Worm (Caenorhabditis elegans) whole organism, late embryonic: Measurements from ENCODE around the gene srt-43.
A peak's percentile ranks its signal among the peaks of the same experiment; 100 is the strongest.

ENCODE experiments used
- C08G9.2 ChIP-seq: sonication (generic microtip); optimal IDR thresholded peaks from 2 replicates; lab custom pipeline; 2016; ENCODE audit warnings: mild to moderate bottlenecking, missing genetic modification characterization, moderate library complexity, missing compliant biosample characterization
- C38D4.7 ChIP-seq: fragments of 200-800 bp; sonication (Bioruptor generic); optimal IDR thresholded peaks from 2 replicates; lab custom pipeline; 2018; ENCODE audit warnings: mild to moderate bottlenecking, missing genetic modification characterization, moderate library complexity, missing compliant biosample characterization
- K02D7.2 ChIP-seq: sonication (generic microtip); optimal IDR thresholded peaks from 2 replicates; lab custom pipeline; 2017; ENCODE audit warnings: mild to moderate bottlenecking, missing genetic modification characterization, missing compliant biosample characterization
- K09A11.1 ChIP-seq: sonication (generic microtip); optimal IDR thresholded peaks from 2 replicates; lab custom pipeline; 2017; ENCODE audit warnings: antibody characterized with exemption, mild to moderate bottlenecking, missing genetic modification characterization, missing compliant biosample characterization; ENCODE audit not compliant: insufficient read depth
- ama-1 ChIP-seq: fragments of 150-350 bp; optimal IDR thresholded peaks from 2 replicates; lab custom pipeline; 2014
- ceh-18 ChIP-seq: sonication (generic microtip); optimal IDR thresholded peaks from 2 replicates; lab custom pipeline; 2016; ENCODE audit warnings: missing genetic modification characterization, missing compliant biosample characterization
- ceh-2 ChIP-seq: sonication (generic microtip); optimal IDR thresholded peaks from 2 replicates; lab custom pipeline; 2016; ENCODE audit warnings: missing genotype, missing genetic modification characterization, missing compliant biosample characterization
- ceh-22 ChIP-seq: sonication (generic microtip); optimal IDR thresholded peaks from 2 replicates; lab custom pipeline; 2017; ENCODE audit warnings: missing biosample characterization, missing genetic modification characterization
- ceh-30 ChIP-seq: fragments of 150-350 bp; optimal IDR thresholded peaks from 2 replicates; lab custom pipeline; 2014; ENCODE audit warnings: missing biosample characterization, missing genetic modification characterization
- ceh-31 ChIP-seq: sonication (generic microtip); optimal IDR thresholded peaks from 2 replicates; lab custom pipeline; 2016; ENCODE audit warnings: missing genetic modification characterization, missing compliant biosample characterization
- ceh-34 ChIP-seq: sonication (generic microtip); optimal IDR thresholded peaks from 2 replicates; lab custom pipeline; 2016; ENCODE audit warnings: mild to moderate bottlenecking, missing genetic modification characterization, missing compliant biosample characterization
- ceh-45 ChIP-seq: fragments of 200-800 bp; sonication (Bioruptor generic); IDR thresholded peaks from 2 replicates; pipeline ENCODE4 v1.3.6; 2022; ENCODE audit warnings: missing genetic modification reagents, missing genetic modification characterization, missing compliant biosample characterization
- ceh-48 ChIP-seq: sonication (generic microtip); optimal IDR thresholded peaks from 2 replicates; lab custom pipeline; 2016; ENCODE audit warnings: missing genetic modification characterization, inconsistent platforms, missing compliant biosample characterization
- ceh-9 ChIP-seq: sonication (generic microtip); optimal IDR thresholded peaks from 2 replicates; lab custom pipeline; 2016; ENCODE audit warnings: mild to moderate bottlenecking, missing genetic modification characterization, inconsistent platforms, missing compliant biosample characterization
- che-1 ChIP-seq: sonication (generic microtip); optimal IDR thresholded peaks from 2 replicates; lab custom pipeline; 2016; ENCODE audit warnings: mild to moderate bottlenecking, missing genetic modification characterization, missing compliant biosample characterization
- dmd-4 ChIP-seq: sonication (generic microtip); optimal IDR thresholded peaks from 2 replicates; lab custom pipeline; 2016; ENCODE audit warnings: borderline replicate concordance, missing genetic modification characterization, missing compliant biosample characterization
- fax-1 ChIP-seq: sonication (generic microtip); optimal IDR thresholded peaks from 2 replicates; lab custom pipeline; 2016; ENCODE audit warnings: missing genotype, missing genetic modification characterization, missing compliant biosample characterization
- fkh-10 ChIP-seq: fragments of 150-350 bp; optimal IDR thresholded peaks from 2 replicates; lab custom pipeline; 2014; ENCODE audit warnings: missing biosample characterization, missing genetic modification reagents, missing genetic modification characterization
- fkh-6 ChIP-seq: sonication (generic microtip); optimal IDR thresholded peaks from 2 replicates; lab custom pipeline; 2016; ENCODE audit warnings: missing genetic modification characterization, missing compliant biosample characterization
- gmeb-2 ChIP-seq: sonication (generic microtip); optimal IDR thresholded peaks from 2 replicates; lab custom pipeline; 2016; ENCODE audit warnings: missing genetic modification characterization, inconsistent platforms, missing compliant biosample characterization
- hlh-13 ChIP-seq: fragments of 200-800 bp; sonication (Bioruptor generic); optimal IDR thresholded peaks from 2 replicates; lab custom pipeline; 2018; ENCODE audit warnings: mild to moderate bottlenecking, missing genetic modification characterization, missing compliant biosample characterization
- hlh-15 ChIP-seq: sonication (generic microtip); optimal IDR thresholded peaks from 2 replicates; lab custom pipeline; 2016; ENCODE audit warnings: missing genetic modification characterization, missing compliant biosample characterization
- hlh-6 ChIP-seq: sonication (generic microtip); optimal IDR thresholded peaks from 2 replicates; lab custom pipeline; 2016; ENCODE audit warnings: missing genotype, missing genetic modification characterization, missing compliant biosample characterization
- hlh-8 ChIP-seq: sonication (generic microtip); optimal IDR thresholded peaks from 2 replicates; lab custom pipeline; 2016; ENCODE audit warnings: missing genotype, missing genetic modification characterization, missing compliant biosample characterization
- lim-6 ChIP-seq: sonication (generic microtip); optimal IDR thresholded peaks from 2 replicates; lab custom pipeline; 2016; ENCODE audit warnings: missing genetic modification characterization, missing compliant biosample characterization
- lin-11 ChIP-seq: fragments of 200-800 bp; sonication (Bioruptor generic); optimal IDR thresholded peaks from 2 replicates; lab custom pipeline; 2018; ENCODE audit warnings: mild to moderate bottlenecking, missing genetic modification characterization, missing compliant biosample characterization
- mec-3 ChIP-seq: sonication (generic microtip); optimal IDR thresholded peaks from 2 replicates; lab custom pipeline; 2016; ENCODE audit warnings: borderline replicate concordance, missing genetic modification characterization, missing compliant biosample characterization
- nfya-1 ChIP-seq: sonication (generic microtip); optimal IDR thresholded peaks from 2 replicates; lab custom pipeline; 2017; ENCODE audit warnings: missing genetic modification characterization, mild to moderate bottlenecking, missing compliant biosample characterization, antibody characterized with exemption, moderate library complexity
- nhr-232 ChIP-seq: sonication (generic microtip); optimal IDR thresholded peaks from 2 replicates; lab custom pipeline; 2016; ENCODE audit warnings: missing genetic modification characterization, missing compliant biosample characterization
- npax-4 ChIP-seq: sonication (generic microtip); optimal IDR thresholded peaks from 2 replicates; lab custom pipeline; 2016; ENCODE audit warnings: missing genetic modification characterization, missing compliant biosample characterization
- pag-3 ChIP-seq: sonication (generic microtip); optimal IDR thresholded peaks from 2 replicates; lab custom pipeline; 2016; ENCODE audit warnings: missing compliant biosample characterization, missing genetic modification characterization, borderline replicate concordance
- pqm-1 ChIP-seq: sonication (generic microtip); optimal IDR thresholded peaks from 2 replicates; lab custom pipeline; 2016; ENCODE audit warnings: missing genetic modification characterization, missing compliant biosample characterization
- pros-1 ChIP-seq: fragments of 150-350 bp; optimal IDR thresholded peaks from 2 replicates; lab custom pipeline; 2014; ENCODE audit warnings: missing biosample characterization, missing genetic modification reagents, missing genetic modification characterization
- rnt-1 ChIP-seq: sonication (generic microtip); optimal IDR thresholded peaks from 2 replicates; lab custom pipeline; 2016; ENCODE audit warnings: missing genetic modification characterization, missing compliant biosample characterization
- sox-2 ChIP-seq: fragments of 200-800 bp; sonication (Bioruptor generic); IDR thresholded peaks from 2 replicates; pipeline ENCODE4 v1.3.6; 2022; ENCODE audit warnings: missing genetic modification reagents, missing genetic modification characterization, missing compliant biosample characterization
- syd-9 ChIP-seq: sonication (generic microtip); optimal IDR thresholded peaks from 2 replicates; lab custom pipeline; 2016; ENCODE audit warnings: mild to moderate bottlenecking, missing genetic modification characterization, moderate library complexity, missing compliant biosample characterization
- tbx-2 ChIP-seq: sonication (generic microtip); optimal IDR thresholded peaks from 2 replicates; lab custom pipeline; 2016; ENCODE audit warnings: missing genetic modification characterization, missing compliant biosample characterization
- tbx-7 ChIP-seq: sonication (generic microtip); optimal IDR thresholded peaks from 2 replicates; lab custom pipeline; 2016; ENCODE audit warnings: missing genotype, missing genetic modification characterization, missing compliant biosample characterization
- ttx-3 ChIP-seq: sonication (generic microtip); optimal IDR thresholded peaks from 2 replicates; lab custom pipeline; 2016; ENCODE audit warnings: missing genetic modification reagents, missing genetic modification characterization, missing compliant biosample characterization
- unc-3 ChIP-seq, 2 experiments: fragments of 200-800 bp in 1 of 2; sonication (Bioruptor generic) in 1 of 2; sonication (generic microtip) in 1 of 2; conservative IDR thresholded peaks in 1 of 2; optimal IDR thresholded peaks in 1 of 2; 2 replicates each; pipeline versions ENCODE4 v1.3.6 to Lab custom; 2016 to 2022; ENCODE audit warnings: missing compliant biosample characterization in 2 of 2, missing genetic modification characterization in 2 of 2, missing genetic modification reagents in 1 of 2
- unc-42 ChIP-seq: sonication (generic microtip); optimal IDR thresholded peaks from 2 replicates; lab custom pipeline; 2016; ENCODE audit warnings: missing genotype, missing genetic modification characterization, missing compliant biosample characterization
- unc-55 ChIP-seq: sonication (generic microtip); optimal IDR thresholded peaks from 2 replicates; lab custom pipeline; 2017; ENCODE audit warnings: missing biosample characterization, missing genetic modification reagents, missing genetic modification characterization
- unc-86 ChIP-seq: sonication (generic microtip); optimal IDR thresholded peaks from 2 replicates; lab custom pipeline; 2016; ENCODE audit warnings: missing genetic modification characterization, missing compliant biosample characterization
- ztf-16 ChIP-seq: sonication (generic microtip); optimal IDR thresholded peaks from 2 replicates; lab custom pipeline; 2017; ENCODE audit warnings: missing genetic modification characterization, missing compliant biosample characterization

Gene srt-43

DNA sequence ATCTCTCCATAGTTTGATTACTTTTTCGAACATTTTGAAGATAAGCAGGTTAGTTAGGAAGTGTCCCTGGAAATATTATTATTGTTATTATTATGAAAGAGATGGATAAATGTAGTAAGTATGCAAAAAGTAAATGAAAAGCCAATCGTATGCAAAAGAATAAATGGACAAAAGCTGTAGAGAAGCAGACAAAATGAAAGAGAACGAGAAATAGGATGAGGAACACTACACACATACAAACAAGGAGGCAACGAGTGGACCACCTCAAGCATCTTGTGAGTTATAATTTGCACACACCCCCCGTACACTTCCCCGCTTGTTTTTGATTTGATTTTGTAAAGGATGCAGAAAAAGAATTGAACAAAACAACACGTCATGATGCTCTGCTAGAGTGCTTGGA is 42.1 kb downstream of the srt-43 start, which contains the start of gene ZC443.2:
Gene ZC443.2 (minus strand): TSS at position 67 of the 400 bp plus-strand sequence.
- TF ChIP-seq nfya-1 (tag; lab: Kevin White, UChicago), result peak; percentile 7
- no peak for TF ChIP-seq tbx-7 (tag; lab: Kevin White, UChicago)
- TF ChIP-seq unc-3 (GFP tag; conservative IDR thresholded peaks at IDR 0.05; lab: Robert Waterston, UW), result no peak
- TF ChIP-seq unc-3 (tag; optimal IDR thresholded peaks at IDR 0.05; lab: Kevin White, UChicago), result no peak
- no peak for TF ChIP-seq rnt-1 (tag; lab: Kevin White, UChicago)
- TF ChIP-seq hlh-8 (tag; lab: Kevin White, UChicago), result no peak
- no peak for TF ChIP-seq ceh-22 (tag; lab: Kevin White, UChicago)
- TF ChIP-seq hlh-6 (tag; lab: Kevin White, UChicago), result no peak
- TF ChIP-seq, all 69 proteins: peak for 1

DNA sequence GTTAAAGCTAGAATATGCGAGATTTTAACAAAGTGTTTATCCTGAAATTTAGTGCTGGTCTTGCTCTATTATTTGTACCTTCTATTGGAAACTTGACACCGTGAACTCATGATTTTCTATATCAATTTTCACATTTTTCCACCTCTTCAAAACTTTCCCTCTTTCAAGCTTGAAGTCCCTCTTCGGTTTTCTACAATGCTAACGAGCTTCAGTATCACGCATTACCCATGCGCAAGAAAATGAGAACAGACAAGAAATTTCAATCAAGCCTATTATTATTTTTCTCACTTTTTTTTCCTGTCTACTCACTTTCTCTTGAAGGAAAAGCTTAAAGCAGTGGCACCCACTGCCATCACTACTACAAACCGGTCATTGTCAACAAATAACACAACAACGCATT is 42.8 kb downstream of the srt-43 start:
- TF ChIP-seq ceh-45 (GFP tag; lab: Robert Waterston, UW) (no peak), che-1 (tag; lab: Kevin White, UChicago) (no peak), ceh-9 (tag; lab: Kevin White, UChicago) (no peak), ceh-34 (tag; lab: Kevin White, UChicago) (peak; percentile 31), ceh-31 (tag; lab: Kevin White, UChicago) (no peak), C08G9.2 (tag; lab: Kevin White, UChicago) (no peak), sox-2 (GFP tag; lab: Robert Waterston, UW) (no peak), ceh-48 (tag; lab: Kevin White, UChicago) (no peak), ama-1 (lab: Kevin White, UChicago) (peak; percentile 62), K02D7.2 (tag; lab: Kevin White, UChicago) (no peak), ztf-16 (tag; lab: Kevin White, UChicago) (no peak), ceh-30 (tag; lab: Kevin White, UChicago) (no peak), ceh-2 (no peak), unc-42 (tag; lab: Kevin White, UChicago) (no peak), fax-1 (tag; lab: Kevin White, UChicago) (no peak), dmd-4 (no peak), lim-6 (no peak)

DNA sequence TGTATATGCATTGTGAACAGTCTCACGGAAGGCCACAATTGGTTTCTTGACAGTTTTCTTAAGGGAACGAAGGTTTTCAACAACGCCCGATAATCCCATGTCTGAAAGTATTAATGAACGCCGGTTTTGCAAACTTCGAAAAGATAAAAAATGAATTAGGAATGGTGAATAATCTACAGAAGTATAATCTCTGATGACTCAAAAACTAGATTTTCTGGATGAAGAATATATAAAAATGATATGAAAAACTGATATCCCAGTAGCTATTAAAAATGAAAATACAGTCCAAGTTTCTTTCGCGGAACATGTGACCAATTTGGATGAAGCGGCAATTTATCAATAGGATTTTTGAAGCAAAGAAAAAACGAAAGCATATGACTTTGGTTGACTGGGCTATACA is 45.0 kb downstream of the srt-43 start, which contains the start of gene ZC443.3:
Gene ZC443.3 (minus strand): TSS at position 101 of the 400 bp plus-strand sequence.
- TF ChIP-seq mec-3 (tag; lab: Kevin White, UChicago) (no peak), hlh-8 (tag; lab: Kevin White, UChicago) (no peak), fkh-6 (tag; lab: Kevin White, UChicago) (no peak), hlh-15 (tag; lab: Kevin White, UChicago) (no peak), fkh-10 (GFP tag; lab: Kevin White, UChicago) (no peak), syd-9 (tag; lab: Kevin White, UChicago) (no peak), K02D7.2 (tag; lab: Kevin White, UChicago) (no peak), nfya-1 (tag; lab: Kevin White, UChicago) (no peak), dmd-4 (no peak), pros-1 (tag; lab: Kevin White, UChicago) (no peak), K09A11.1 (tag; lab: Kevin White, UChicago) (no peak)

- TF ChIP-seq ceh-9 (tag; lab: Kevin White, UChicago) (no peak), ceh-45 (GFP tag; lab: Robert Waterston, UW) (no peak), gmeb-2 (tag; lab: Kevin White, UChicago) (no peak), unc-42 (tag; lab: Kevin White, UChicago) (peak; percentile 52), ceh-48 (tag; lab: Kevin White, UChicago) (no peak), pag-3 (tag; lab: Kevin White, UChicago) (no peak), unc-55 (GFP tag; lab: Kevin White, UChicago) (peak; percentile 70), syd-9 (tag; lab: Kevin White, UChicago) (peak; percentile 27), C08G9.2 (tag; lab: Kevin White, UChicago) (peak; percentile 53), npax-4 (tag; lab: Kevin White, UChicago) (no peak), unc-86 (tag; lab: Kevin White, UChicago) (no peak), ttx-3 (no peak), lim-6 (no peak), nfya-1 (tag; lab: Kevin White, UChicago) (peak; percentile 49), K02D7.2 (tag; lab: Kevin White, UChicago) (no peak), hlh-6 (tag; lab: Kevin White, UChicago) (peak; percentile 58), C38D4.7 (GFP tag; lab: Kevin White, UChicago) (no peak), nhr-232 (tag; lab: Kevin White, UChicago) (no peak), pqm-1 (tag; lab: Kevin White, UChicago) (no peak), lin-11 (tag; lab: Kevin White, UChicago) (no peak), hlh-13 (GFP tag; lab: Kevin White, UChicago) (no peak), tbx-2 (tag; lab: Kevin White, UChicago) (peak; percentile 62), hlh-8 (tag; lab: Kevin White, UChicago) (no peak), fax-1 (tag; lab: Kevin White, UChicago) (no peak), ceh-18 (tag; lab: Kevin White, UChicago) (peak; percentile 69)
Observed at ce11 chrV:12814481-12814882, 45.4 kb downstream of the srt-43 start.
